Fruit fly (Drosophila melanogaster) whole organism, pupa: ENCODE results near the gene pira.

Source experiments
- CG12605 ChIP-seq: fragments of 200-800 bp; sonication (Bioruptor generic); IDR thresholded peaks from 2 replicates; pipeline ENCODE4 v1.3.6; 2022; ENCODE audit warnings: missing biosample characterization, missing genetic modification characterization
- CG4496 ChIP-seq: fragments of 200-800 bp; sonication (Bioruptor generic); IDR thresholded peaks from 3 replicates; pipeline ENCODE4 v1.3.6; 2022; ENCODE audit warnings: missing biosample characterization, missing genetic modification characterization
- CG9948 ChIP-seq: fragments of 200-800 bp; sonication (Bioruptor generic); optimal IDR thresholded peaks from 2 replicates; lab custom pipeline; 2018; ENCODE audit warnings: missing biosample characterization, mild to moderate bottlenecking, missing genetic modification characterization, moderate library complexity
- gl ChIP-seq: fragments of 200-800 bp; sonication (Bioruptor generic); optimal IDR thresholded peaks from 2 replicates; lab custom pipeline; 2018; ENCODE audit warnings: missing biosample characterization, mild to moderate bottlenecking, missing genetic modification characterization

DNA sequence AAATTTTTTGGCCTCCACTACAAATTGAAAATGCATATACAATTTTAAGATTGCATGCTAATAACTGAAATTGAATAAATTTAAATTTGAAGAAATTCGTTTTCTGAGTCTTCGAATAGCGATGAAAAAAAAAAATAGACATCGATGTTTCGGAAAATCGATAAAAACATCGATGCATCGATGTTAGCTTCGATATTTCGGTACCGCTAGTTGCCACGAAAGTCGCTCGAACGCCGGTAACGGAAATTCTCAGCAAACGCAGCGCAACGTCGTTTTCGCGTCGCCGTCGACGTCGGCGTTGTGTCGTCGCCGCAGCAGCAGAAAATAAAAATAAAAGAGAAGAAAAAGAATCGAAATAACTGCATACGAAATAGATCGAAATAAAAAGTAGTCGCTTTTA lies 1.7 kb upstream of the pira start, which contains the start of gene Agpat1:
- TF ChIP-seq CG12605 (GFP tag; lab: Robert Waterston, UW) (no peak), CG4496 (no peak), gl (tag; lab: Kevin White, UChicago) (no peak), CG9948 (tag; lab: Kevin White, UChicago) (no peak)
